Worm (Caenorhabditis elegans): Measurements from ENCODE around the gene Y70G10A.3.
A peak's percentile ranks its signal among the peaks of the same experiment; 100 is the strongest.
"Not testable (repeated sequence)": the region's sequence is repeated elsewhere in the genome, so short reads cannot be mapped to it uniquely, and the experiment has no call there.

The Y70G10A.3 gene

DNA sequence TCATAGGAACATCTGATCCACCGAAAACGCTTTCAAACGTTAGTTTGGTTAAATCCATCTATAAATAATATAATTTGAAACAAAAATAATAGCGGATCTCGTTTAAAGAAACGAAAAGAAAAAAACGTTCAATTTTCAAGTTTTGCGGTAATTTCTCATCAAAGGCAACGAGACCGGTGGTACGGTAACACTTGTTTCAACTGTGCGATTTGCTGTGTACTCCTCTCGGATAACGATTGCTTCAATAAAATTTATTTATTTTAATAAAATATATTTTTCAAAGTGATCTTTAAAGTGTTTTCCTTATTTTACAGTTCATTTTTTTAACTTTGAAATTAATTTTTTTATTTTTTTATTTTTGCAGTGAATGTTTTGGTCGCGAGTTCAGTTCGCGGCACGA, 20.3 kb upstream of the Y70G10A.3 start, which contains the start of the genes rde-4 and cox-14 (continued):
- TF ChIP-seq hlh-17 (GFP tag; optimal IDR thresholded peaks at IDR 0.05; ENCODE audit: borderline replicate concordance) (no peak), nhr-12 (tag; optimal IDR thresholded peaks at IDR 0.05) (no peak), fkh-8 (tag; optimal IDR thresholded peaks at IDR 0.05) (no peak), nhr-237 (tag; optimal IDR thresholded peaks at IDR 0.05) (peak; percentile 38)

DNA sequence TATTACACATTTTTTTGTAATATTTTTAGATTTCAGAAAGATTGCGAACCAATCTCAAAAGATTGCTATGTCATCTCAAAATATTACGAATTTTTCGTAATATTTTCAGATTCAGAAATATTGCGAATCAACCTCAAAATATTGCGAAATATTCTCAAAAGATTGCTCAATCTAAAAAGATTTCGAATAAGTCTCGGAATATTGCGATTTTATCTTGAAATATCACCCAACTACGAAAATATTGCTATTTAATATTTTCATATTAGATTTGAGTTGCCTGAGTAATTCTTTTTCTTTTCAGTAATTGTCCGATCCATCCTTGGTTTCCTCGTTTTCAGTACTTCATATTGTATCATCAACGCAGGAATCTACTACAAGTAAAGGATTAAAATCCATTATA, 17.0 kb upstream of the Y70G10A.3 start, which contains the start of gene Y70G10A.4:
Y70G10A.4 (plus strand) TSS at position 301 of the 400 bp plus-strand sequence.
- not testable (repeated sequence) for TF ChIP-seq snpc-4 (tag; optimal IDR thresholded peaks at IDR 0.05); tlp-1 (tag; optimal IDR thresholded peaks at IDR 0.05); snu-23 (GFP tag; optimal IDR thresholded peaks at IDR 0.05)

DNA sequence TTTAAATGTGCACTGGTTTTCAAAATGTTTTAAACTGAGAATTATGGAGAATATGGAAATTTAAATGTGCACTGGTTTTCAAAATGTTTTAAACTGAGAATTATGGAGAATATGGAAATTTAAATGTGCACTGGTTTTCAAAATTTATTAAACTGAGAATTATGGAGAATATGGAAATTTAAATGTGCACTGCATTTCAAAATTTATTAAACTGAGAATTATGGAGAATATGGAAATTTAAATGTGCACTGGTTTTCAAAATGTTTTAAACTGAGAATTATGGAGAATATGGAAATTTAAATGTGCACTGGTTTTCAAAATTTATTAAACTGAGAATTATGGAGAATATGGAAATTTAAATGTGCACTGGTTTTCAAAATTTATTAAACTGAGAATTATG, 13.8 kb upstream of the Y70G10A.3 start:
- peak; percentile 79 for TF ChIP-seq lir-3 (tag; optimal IDR thresholded peaks at IDR 0.05; ENCODE audit: poor library complexity)
- TF ChIP-seq nhr-28 (tag; optimal IDR thresholded peaks at IDR 0.05), result peak; percentile 47

DNA sequence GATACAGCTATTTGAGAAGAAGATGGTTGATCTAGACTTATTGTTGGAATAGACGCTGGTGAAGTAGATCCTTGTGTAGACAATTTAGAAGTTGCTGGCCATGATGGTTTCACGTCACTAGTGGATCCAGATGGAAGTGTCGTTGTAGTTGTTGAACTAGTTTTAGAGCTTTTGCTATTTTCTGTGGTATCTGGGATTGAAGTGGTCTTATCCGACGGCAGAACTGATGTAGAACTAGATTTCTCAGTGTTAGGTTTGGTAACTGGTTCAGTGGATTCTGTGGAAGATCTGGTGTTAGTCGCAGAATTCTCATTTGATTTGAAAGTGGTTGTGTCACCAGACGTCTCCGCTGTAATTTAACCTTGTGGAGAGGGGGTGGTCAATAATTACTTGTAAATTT, 7.3 kb upstream of the Y70G10A.3 start:
- TF ChIP-seq jun-1 (tag; optimal IDR thresholded peaks at IDR 0.05), result no peak
- no peak for TF ChIP-seq sup-37 (GFP tag; optimal IDR thresholded peaks at IDR 0.05)
- no peak for TF ChIP-seq pax-3 (tag; optimal IDR thresholded peaks at IDR 0.05)
- no peak for TF ChIP-seq C04F5.9 (tag; optimal IDR thresholded peaks at IDR 0.05)

DNA sequence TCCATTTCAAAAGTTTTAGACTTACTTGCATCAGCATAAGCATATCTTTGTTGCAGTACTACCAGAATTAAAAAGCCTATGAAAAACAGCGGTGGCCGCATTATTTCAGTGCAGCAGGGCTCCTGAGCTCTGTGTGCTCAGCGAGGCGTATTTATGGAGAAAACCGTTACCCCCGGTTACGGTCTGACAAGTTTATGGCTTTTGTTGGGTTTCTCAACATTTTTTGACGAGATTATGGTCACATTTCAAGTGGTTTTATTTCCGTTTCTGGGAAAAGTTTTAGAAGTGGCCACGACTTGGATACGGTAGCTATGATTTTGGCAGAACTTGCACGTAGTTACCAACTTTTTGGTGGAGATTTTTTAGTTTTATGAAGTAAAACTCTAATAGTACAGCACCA, 4.9 kb upstream of the Y70G10A.3 start, which contains the start of gene paml-1:
paml-1 (minus strand) TSS at position 101 of the 400 bp plus-strand sequence.
- peak; percentile 40 for TF ChIP-seq nhr-85 (tag)
- no peak for TF ChIP-seq unc-98 (GFP tag; IDR thresholded peaks at IDR 0.05)

DNA sequence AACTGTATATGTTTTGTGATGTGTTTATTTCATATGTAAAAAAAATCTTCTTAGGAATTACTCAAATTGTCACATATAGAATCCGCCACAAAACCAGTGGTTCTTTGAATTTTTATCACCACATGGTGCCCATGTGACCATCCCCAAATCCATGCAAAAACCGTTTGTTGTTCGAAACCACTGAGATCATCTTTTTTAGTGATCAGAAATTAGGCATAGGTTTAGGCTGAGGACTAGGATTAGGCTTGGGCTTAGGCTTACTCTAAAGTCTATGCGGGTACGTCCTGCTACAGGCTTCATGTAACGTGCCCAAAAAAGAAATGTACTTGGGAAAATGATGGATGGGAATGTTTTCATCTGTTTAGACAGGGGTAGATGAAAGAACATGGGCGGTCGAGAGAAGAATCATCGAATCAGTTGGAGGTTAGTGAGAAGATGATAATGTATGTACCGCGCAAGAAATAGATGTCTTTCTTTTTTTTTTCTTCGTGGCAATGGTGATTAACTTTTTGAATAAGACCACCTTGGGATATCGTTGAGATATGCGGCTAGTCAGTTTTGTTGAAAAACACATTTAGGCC, 2.5 kb upstream of the Y70G10A.3 start:
- TF ChIP-seq fkh-10 (GFP tag; optimal IDR thresholded peaks at IDR 0.05), result no peak
- peak in 1 of 2 experiments; percentile 36 for TF ChIP-seq lin-35 (GFP tag; optimal IDR thresholded peaks at IDR 0.05)
- TF ChIP-seq F16B12.6 (tag; optimal IDR thresholded peaks at IDR 0.05), result no peak
- no peak for TF ChIP-seq nhr-28 (tag; optimal IDR thresholded peaks at IDR 0.05)
- no peak for TF ChIP-seq ceh-90 (tag; optimal IDR thresholded peaks at IDR 0.05)
- no peak for TF ChIP-seq unc-98 (GFP tag; IDR thresholded peaks at IDR 0.05)
- TF ChIP-seq unc-130 (tag; optimal IDR thresholded peaks at IDR 0.05), result no peak
- TF ChIP-seq skn-1 (tag; optimal IDR thresholded peaks at IDR 0.05), result no peak
- peak; percentile 27 for TF ChIP-seq nhr-90 (tag; optimal IDR thresholded peaks at IDR 0.05; ENCODE audit: poor library complexity)
- TF ChIP-seq mdl-1 (tag; optimal IDR thresholded peaks at IDR 0.05), result peak in 1 of 2 experiments; percentile 15
- TF ChIP-seq snpc-4 (tag; optimal IDR thresholded peaks at IDR 0.05), result no peak
- no peak for TF ChIP-seq egl-27 (tag; optimal IDR thresholded peaks at IDR 0.05)
- no peak for TF ChIP-seq C04F5.9 (tag; optimal IDR thresholded peaks at IDR 0.05)
- TF ChIP-seq nhr-71 (tag; optimal IDR thresholded peaks at IDR 0.05), result peak; percentile 37
- TF ChIP-seq lin-14 (GFP tag; optimal IDR thresholded peaks at IDR 0.05), result peak; percentile 51
- TF ChIP-seq elt-2 (tag; optimal IDR thresholded peaks at IDR 0.05), result no peak
- peak; percentile 62 for TF ChIP-seq blmp-1 (tag; optimal IDR thresholded peaks at IDR 0.05)
- no peak for TF ChIP-seq unc-62 (GFP tag; optimal IDR thresholded peaks at IDR 0.05)
- TF ChIP-seq mef-2 (tag; optimal IDR thresholded peaks at IDR 0.05), result no peak
- TF ChIP-seq ces-1 (GFP tag; optimal IDR thresholded peaks at IDR 0.05), result no peak
- no peak for TF ChIP-seq swsn-7 (tag; optimal IDR thresholded peaks at IDR 0.05)
- no peak for TF ChIP-seq dpl-1 (GFP tag; optimal IDR thresholded peaks at IDR 0.05)
- peak; percentile 28; the same call in 1 of the 2 replicates for TF ChIP-seq nhr-19 (GFP tag; conservative IDR thresholded peaks at IDR 0.05)
- no peak for TF ChIP-seq rnt-1 (tag; optimal IDR thresholded peaks at IDR 0.05)
- TF ChIP-seq nhr-12 (tag; optimal IDR thresholded peaks at IDR 0.05), result no peak
- TF ChIP-seq snu-23 (GFP tag; optimal IDR thresholded peaks at IDR 0.05), result peak; percentile 39
- no peak for TF ChIP-seq mab-9 (GFP tag; IDR thresholded peaks at IDR 0.05)
- no peak for TF ChIP-seq nhr-237 (tag; optimal IDR thresholded peaks at IDR 0.05)
- TF ChIP-seq mep-1 (tag; optimal IDR thresholded peaks at IDR 0.05), result no peak
- no peak for TF ChIP-seq unc-30 (tag; optimal IDR thresholded peaks at IDR 0.05)
- no peak for TF ChIP-seq sup-37 (GFP tag; optimal IDR thresholded peaks at IDR 0.05)
- no peak for TF ChIP-seq ztf-11 (tag; optimal IDR thresholded peaks at IDR 0.05)
- TF ChIP-seq sox-4 (tag; optimal IDR thresholded peaks at IDR 0.05), result no peak
- no peak for TF ChIP-seq nhr-47 (tag; optimal IDR thresholded peaks at IDR 0.05)
